Worm (Caenorhabditis elegans) whole organism, L2 larva: Measurements from ENCODE around the gene Y37A1A.2.

ENCODE experiments used
- F13H6.1 ChIP-seq: sonication (generic microtip); optimal IDR thresholded peaks from 2 replicates; lab custom pipeline; 2016; ENCODE audit warnings: missing genetic modification characterization, missing compliant biosample characterization
- ama-1 ChIP-seq: fragments of 150-350 bp; optimal IDR thresholded peaks from 2 replicates; lab custom pipeline; 2018; ENCODE audit warnings: inconsistent platforms
- ceh-16 ChIP-seq: fragments of 150-350 bp; optimal IDR thresholded peaks from 2 replicates; lab custom pipeline; 2014; ENCODE audit warnings: missing biosample characterization, missing genetic modification characterization
- egl-27 ChIP-seq: sonication (generic microtip); optimal IDR thresholded peaks from 3 replicates; lab custom pipeline; 2017; ENCODE audit warnings: missing biosample characterization, missing genetic modification reagents, missing genetic modification characterization
- elt-1 ChIP-seq: fragments of 150-350 bp; optimal IDR thresholded peaks from 2 replicates; lab custom pipeline; 2014; ENCODE audit warnings: missing biosample characterization, missing genetic modification characterization
- gmeb-1 ChIP-seq: fragments of 150-350 bp; optimal IDR thresholded peaks from 2 replicates; lab custom pipeline; 2014; ENCODE audit warnings: missing biosample characterization, missing genetic modification characterization
- lsy-2 ChIP-seq, 2 experiments: fragments of 150-350 bp in 1 of 2; sonication (generic microtip) in 1 of 2; optimal IDR thresholded peaks; 2 replicates each; lab custom pipeline; 2014 to 2017; ENCODE audit warnings: missing biosample characterization in 2 of 2, missing genetic modification characterization in 2 of 2
- mab-5 ChIP-seq: fragments of 150-350 bp; optimal IDR thresholded peaks from 2 replicates; lab custom pipeline; 2014; ENCODE audit warnings: missing biosample characterization, missing genetic modification characterization
- nhr-12 ChIP-seq: fragments of 150-350 bp; optimal IDR thresholded peaks from 2 replicates; lab custom pipeline; 2014; ENCODE audit warnings: missing biosample characterization, missing genetic modification characterization
- nhr-77 ChIP-seq: fragments of 150-350 bp; optimal IDR thresholded peaks from 2 replicates; lab custom pipeline; 2014; ENCODE audit warnings: missing biosample characterization, missing genetic modification characterization
- sma-9 ChIP-seq, 2 experiments: fragments of 150-350 bp in 1 of 2; sonication (generic microtip) in 1 of 2; optimal IDR thresholded peaks; 2 replicates each; lab custom pipeline; 2014 to 2016; ENCODE audit warnings: missing genetic modification characterization in 2 of 2, mild to moderate bottlenecking in 1 of 2, missing biosample characterization in 1 of 2, missing compliant biosample characterization in 1 of 2, missing genetic modification reagents in 1 of 2, moderate library complexity in 1 of 2
- unc-39 ChIP-seq: fragments of 150-350 bp; optimal IDR thresholded peaks from 2 replicates; lab custom pipeline; 2014; ENCODE audit warnings: missing biosample characterization, missing genetic modification characterization

DNA sequence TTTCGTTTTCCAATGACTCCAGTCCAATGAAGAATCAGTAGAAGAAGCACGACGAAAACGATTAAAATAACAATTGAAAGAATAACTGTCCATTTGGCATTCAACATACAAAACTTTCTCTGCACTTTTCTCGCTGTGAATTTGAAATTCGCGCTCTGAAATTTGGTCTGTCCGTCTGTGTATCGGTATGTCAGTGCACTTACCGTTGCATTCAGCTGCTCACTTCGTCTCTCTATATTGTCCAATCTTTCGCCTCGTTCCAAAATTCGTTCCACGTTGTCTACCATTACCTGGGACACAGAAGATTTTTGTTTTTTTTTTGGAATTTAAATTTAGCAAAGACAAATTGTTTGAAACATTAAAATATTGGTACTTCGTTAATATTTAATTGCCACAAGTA is 52.4 kb downstream of the Y37A1A.2 start:
- TF ChIP-seq gmeb-1 (tag; lab: Kevin White, UChicago) (no peak), mab-5 (tag; lab: Kevin White, UChicago) (no peak), lsy-2 (tag; optimal IDR thresholded peaks at IDR 0.05; lab: Kevin White, UChicago) (no peak), egl-27 (tag; lab: Kevin White, UChicago) (no peak), nhr-12 (tag; lab: Kevin White, UChicago) (no peak), nhr-77 (tag; lab: Kevin White, UChicago) (no peak), ama-1 (no peak), ceh-16 (tag; lab: Kevin White, UChicago) (no peak), F13H6.1 (no peak), elt-1 (tag; lab: Kevin White, UChicago) (no peak), sma-9 (GFP tag; optimal IDR thresholded peaks at IDR 0.05; lab: Kevin White, UChicago) (no peak), sma-9 (tag; optimal IDR thresholded peaks at IDR 0.05; lab: Kevin White, UChicago) (no peak), unc-39 (no peak)
